Worm (Caenorhabditis elegans) whole organism, late embryonic: ENCODE results near the gene fbxa-102.

Experiments
- K09A11.1 ChIP-seq: sonication (generic microtip); optimal IDR thresholded peaks from 2 replicates; lab custom pipeline; 2017; ENCODE audit warnings: antibody characterized with exemption, mild to moderate bottlenecking, missing genetic modification characterization, missing compliant biosample characterization; ENCODE audit not compliant: insufficient read depth
- T23F11.4 ChIP-seq: fragments of 200-800 bp; sonication (Bioruptor generic); optimal IDR thresholded peaks from 2 replicates; lab custom pipeline; 2018; ENCODE audit warnings: mild to moderate bottlenecking, missing genetic modification characterization, missing compliant biosample characterization
- ahr-1 ChIP-seq: sonication (generic microtip); optimal IDR thresholded peaks from 2 replicates; lab custom pipeline; 2016; ENCODE audit warnings: missing genetic modification characterization, missing compliant biosample characterization
- ceh-19 ChIP-seq: fragments of 200-800 bp; sonication (Bioruptor generic); optimal IDR thresholded peaks from 2 replicates; lab custom pipeline; 2018; ENCODE audit warnings: mild to moderate bottlenecking, missing genetic modification characterization, missing compliant biosample characterization
- ceh-22 ChIP-seq: sonication (generic microtip); optimal IDR thresholded peaks from 2 replicates; lab custom pipeline; 2017; ENCODE audit warnings: missing biosample characterization, missing genetic modification characterization
- ceh-24 ChIP-seq: sonication (generic microtip); optimal IDR thresholded peaks from 2 replicates; lab custom pipeline; 2016; ENCODE audit warnings: mild to moderate bottlenecking, missing genetic modification characterization, missing compliant biosample characterization
- ceh-30 ChIP-seq: fragments of 150-350 bp; optimal IDR thresholded peaks from 2 replicates; lab custom pipeline; 2014; ENCODE audit warnings: missing biosample characterization, missing genetic modification characterization
- ceh-31 ChIP-seq: sonication (generic microtip); optimal IDR thresholded peaks from 2 replicates; lab custom pipeline; 2016; ENCODE audit warnings: missing genetic modification characterization, missing compliant biosample characterization
- ceh-45 ChIP-seq: fragments of 200-800 bp; sonication (Bioruptor generic); IDR thresholded peaks from 2 replicates; pipeline ENCODE4 v1.3.6; 2022; ENCODE audit warnings: missing genetic modification reagents, missing genetic modification characterization, missing compliant biosample characterization
- ceh-9 ChIP-seq: sonication (generic microtip); optimal IDR thresholded peaks from 2 replicates; lab custom pipeline; 2016; ENCODE audit warnings: mild to moderate bottlenecking, missing genetic modification characterization, inconsistent platforms, missing compliant biosample characterization
- che-1 ChIP-seq: sonication (generic microtip); optimal IDR thresholded peaks from 2 replicates; lab custom pipeline; 2016; ENCODE audit warnings: mild to moderate bottlenecking, missing genetic modification characterization, missing compliant biosample characterization
- dve-1 ChIP-seq: sonication (generic microtip); optimal IDR thresholded peaks from 2 replicates; lab custom pipeline; 2017; ENCODE audit warnings: antibody characterized with exemption, mild to moderate bottlenecking, missing genetic modification characterization, missing compliant biosample characterization
- ets-4 ChIP-seq: sonication (generic microtip); optimal IDR thresholded peaks from 2 replicates; lab custom pipeline; 2016; ENCODE audit warnings: missing genetic modification characterization, missing compliant biosample characterization
- eyg-1 ChIP-seq: sonication (generic microtip); optimal IDR thresholded peaks from 2 replicates; lab custom pipeline; 2016; ENCODE audit warnings: missing genotype, missing genetic modification characterization, missing compliant biosample characterization
- gmeb-2 ChIP-seq: sonication (generic microtip); optimal IDR thresholded peaks from 2 replicates; lab custom pipeline; 2016; ENCODE audit warnings: missing genetic modification characterization, inconsistent platforms, missing compliant biosample characterization
- hlh-15 ChIP-seq: sonication (generic microtip); optimal IDR thresholded peaks from 2 replicates; lab custom pipeline; 2016; ENCODE audit warnings: missing genetic modification characterization, missing compliant biosample characterization
- lim-6 ChIP-seq: sonication (generic microtip); optimal IDR thresholded peaks from 2 replicates; lab custom pipeline; 2016; ENCODE audit warnings: missing genetic modification characterization, missing compliant biosample characterization
- npax-4 ChIP-seq: sonication (generic microtip); optimal IDR thresholded peaks from 2 replicates; lab custom pipeline; 2016; ENCODE audit warnings: missing genetic modification characterization, missing compliant biosample characterization
- pag-3 ChIP-seq: sonication (generic microtip); optimal IDR thresholded peaks from 2 replicates; lab custom pipeline; 2016; ENCODE audit warnings: missing compliant biosample characterization, missing genetic modification characterization, borderline replicate concordance
- pat-9 ChIP-seq: fragments of 200-800 bp; sonication (Bioruptor generic); optimal IDR thresholded peaks from 2 replicates; lab custom pipeline; 2018; ENCODE audit warnings: mild to moderate bottlenecking, missing genetic modification characterization, moderate library complexity, missing compliant biosample characterization
- pax-1 ChIP-seq: fragments of 150-350 bp; optimal IDR thresholded peaks from 2 replicates; lab custom pipeline; 2014; ENCODE audit warnings: missing biosample characterization, missing genetic modification characterization
- pha-2 ChIP-seq: sonication (generic microtip); optimal IDR thresholded peaks from 2 replicates; lab custom pipeline; 2017; ENCODE audit warnings: mild to moderate bottlenecking, missing genetic modification characterization, missing compliant biosample characterization
- pha-4 ChIP-seq: fragments of 150-350 bp; optimal IDR thresholded peaks from 2 replicates; lab custom pipeline; 2018; ENCODE audit warnings: missing biosample characterization, missing genetic modification reagents, missing genetic modification characterization
- rnt-1 ChIP-seq: sonication (generic microtip); optimal IDR thresholded peaks from 2 replicates; lab custom pipeline; 2016; ENCODE audit warnings: missing genetic modification characterization, missing compliant biosample characterization
- sdc-2 ChIP-seq: sonication (generic microtip); optimal IDR thresholded peaks from 2 replicates; lab custom pipeline; 2016; ENCODE audit warnings: missing genotype, missing genetic modification characterization, missing compliant biosample characterization
- sox-2 ChIP-seq: fragments of 200-800 bp; sonication (Bioruptor generic); IDR thresholded peaks from 2 replicates; pipeline ENCODE4 v1.3.6; 2022; ENCODE audit warnings: missing genetic modification reagents, missing genetic modification characterization, missing compliant biosample characterization
- ttx-3 ChIP-seq: sonication (generic microtip); optimal IDR thresholded peaks from 2 replicates; lab custom pipeline; 2016; ENCODE audit warnings: missing genetic modification reagents, missing genetic modification characterization, missing compliant biosample characterization
- unc-86 ChIP-seq: sonication (generic microtip); optimal IDR thresholded peaks from 2 replicates; lab custom pipeline; 2016; ENCODE audit warnings: missing genetic modification characterization, missing compliant biosample characterization
- ztf-16 ChIP-seq: sonication (generic microtip); optimal IDR thresholded peaks from 2 replicates; lab custom pipeline; 2017; ENCODE audit warnings: missing genetic modification characterization, missing compliant biosample characterization

The fbxa-102 gene

DNA sequence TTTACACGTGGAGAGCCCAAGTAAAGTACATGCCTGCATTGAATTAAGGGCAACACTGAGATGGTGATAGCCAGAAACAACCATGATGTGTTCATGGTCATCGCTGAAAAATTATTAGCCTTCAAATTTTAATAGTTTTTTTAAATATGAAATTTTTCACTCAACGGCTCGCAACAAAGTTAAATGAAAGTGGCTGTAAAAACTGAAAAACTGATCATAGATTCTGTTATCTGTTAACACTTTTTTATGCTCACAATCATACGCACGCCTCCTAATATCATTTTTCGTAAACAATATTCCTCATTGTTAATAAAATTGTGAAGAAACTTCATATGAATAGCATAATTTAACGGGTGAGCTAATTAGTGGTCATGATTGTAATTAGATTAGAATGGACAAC, 37.8 kb upstream of the fbxa-102 start, which contains the start of gene C18D4.4:
Gene C18D4.4 (minus strand): TSS at position 101 of the 400 bp plus-strand sequence.
- TF ChIP-seq eyg-1 (tag; lab: Kevin White, UChicago) = no peak
- no peak for TF ChIP-seq ceh-24 (tag; lab: Kevin White, UChicago)
- TF ChIP-seq ttx-3 = no peak
- no peak for TF ChIP-seq ceh-31 (tag; lab: Kevin White, UChicago)
- TF ChIP-seq pat-9 (tag; lab: Kevin White, UChicago) = no peak
- no peak for TF ChIP-seq ceh-19 (GFP tag; lab: Kevin White, UChicago)

DNA sequence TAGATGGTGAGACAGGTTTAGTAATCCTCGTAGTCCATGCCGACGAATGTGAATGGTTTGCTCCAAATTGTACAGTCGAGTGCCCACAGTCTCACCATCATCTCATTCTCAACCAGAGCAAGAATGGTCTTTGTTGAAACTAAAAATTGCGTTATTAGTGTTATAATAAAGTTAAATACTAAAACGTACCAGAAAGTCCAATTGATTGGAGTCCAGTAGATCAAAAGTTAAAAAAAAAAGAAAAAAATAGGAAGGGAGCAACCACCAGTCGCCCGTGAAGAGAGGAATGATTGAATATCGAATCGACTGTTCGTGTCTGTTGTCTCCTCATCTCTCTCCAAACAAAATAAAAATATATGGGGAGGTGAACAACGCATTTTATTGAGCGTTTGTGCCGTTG, 36.9 kb upstream of the fbxa-102 start, which contains the start of gene C18D4.12:
Gene C18D4.12 (minus strand): TSS at position 101 of the 400 bp plus-strand sequence.
- no peak for TF ChIP-seq che-1
- no peak for TF ChIP-seq pha-4 (tag; lab: Kevin White, UChicago)
- no peak for TF ChIP-seq pag-3
- no peak for TF ChIP-seq dve-1 (tag; lab: Kevin White, UChicago)
- TF ChIP-seq K09A11.1 (tag; lab: Kevin White, UChicago) = no peak
- no peak for TF ChIP-seq ceh-30 (tag; lab: Kevin White, UChicago)
- no peak for TF ChIP-seq lim-6 (tag; lab: Kevin White, UChicago)
- no peak for TF ChIP-seq ceh-45
- TF ChIP-seq rnt-1 (tag; lab: Kevin White, UChicago) = no peak
- no peak for TF ChIP-seq unc-86 (tag; lab: Kevin White, UChicago)
- TF ChIP-seq, all 69 proteins: peak for 0

ce11 chrV:17527729-17528128, 34.1 kb upstream of the fbxa-102 start, which contains the start of gene srz-90:
TSS of gene srz-90 (plus strand) at chrV:17528029.
- no peak for TF ChIP-seq ceh-9
- TF ChIP-seq ceh-22 (tag; lab: Kevin White, UChicago) = no peak
- TF ChIP-seq pax-1 (tag; lab: Kevin White, UChicago) = no peak
- no peak for TF ChIP-seq dve-1 (tag; lab: Kevin White, UChicago)
- no peak for TF ChIP-seq hlh-15 (tag; lab: Kevin White, UChicago)
- TF ChIP-seq ahr-1 (tag; lab: Kevin White, UChicago) = no peak
- TF ChIP-seq gmeb-2 (tag; lab: Kevin White, UChicago) = no peak
- TF ChIP-seq npax-4 (tag; lab: Kevin White, UChicago) = no peak
- no peak for TF ChIP-seq ceh-24 (tag; lab: Kevin White, UChicago)

DNA sequence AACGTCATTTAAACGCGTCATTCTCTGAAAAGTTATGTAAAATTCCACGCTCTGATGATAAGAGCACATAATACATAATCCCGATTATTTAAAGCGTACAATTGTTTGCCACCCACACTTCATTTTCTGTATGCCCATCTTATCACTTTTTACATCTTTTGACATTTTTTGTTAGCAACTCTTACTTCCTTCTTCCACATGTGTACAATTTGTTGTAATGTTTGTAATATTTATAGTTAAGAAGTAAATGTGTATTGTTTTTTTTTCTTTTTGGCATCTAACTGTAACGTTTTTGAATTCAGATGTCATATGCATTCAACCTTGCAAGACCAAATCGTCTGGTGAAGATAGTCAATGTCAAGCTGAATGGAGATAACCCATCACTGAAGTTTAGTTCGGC, 27.1 kb upstream of the fbxa-102 start, which contains the start of gene fbxa-136:
Gene fbxa-136 (plus strand): TSS at position 301 of the 400 bp plus-strand sequence.
- TF ChIP-seq ceh-24 (tag; lab: Kevin White, UChicago) = no peak
- TF ChIP-seq ets-4 = no peak

DNA sequence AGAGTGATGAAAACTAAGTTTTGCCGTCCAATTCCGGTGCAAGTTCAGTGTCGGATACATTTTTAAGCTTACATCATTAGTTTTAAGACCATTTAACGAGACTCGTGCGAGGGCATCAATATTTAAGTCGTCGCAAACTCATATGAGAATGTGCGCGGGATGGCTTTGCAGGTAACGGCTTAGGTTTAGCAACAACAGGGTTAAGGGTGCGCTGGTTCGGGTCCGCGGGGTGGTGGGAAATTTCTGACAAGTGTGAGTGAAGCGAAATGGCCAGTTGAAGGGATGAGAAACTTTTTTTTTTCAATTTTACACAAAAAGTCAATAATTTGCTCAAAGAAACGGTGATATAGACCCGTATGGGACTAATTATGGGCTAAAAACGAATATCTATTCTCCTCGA, 20.2 kb upstream of the fbxa-102 start:
- TF ChIP-seq ztf-16 (tag; lab: Kevin White, UChicago) (no peak), ceh-19 (GFP tag; lab: Kevin White, UChicago) (no peak), ceh-24 (tag; lab: Kevin White, UChicago) (no peak), pha-2 (tag; lab: Kevin White, UChicago) (no peak), npax-4 (tag; lab: Kevin White, UChicago) (no peak), ceh-30 (tag; lab: Kevin White, UChicago) (no peak), pax-1 (tag; lab: Kevin White, UChicago) (no peak), sdc-2 (tag; lab: Kevin White, UChicago) (no peak), T23F11.4 (GFP tag; lab: Kevin White, UChicago) (no peak), ttx-3 (no peak), gmeb-2 (tag; lab: Kevin White, UChicago) (no peak), sox-2 (no peak), hlh-15 (tag; lab: Kevin White, UChicago) (no peak)

- TF ChIP-seq pag-3 (peak; percentile 78), ttx-3 (no peak)
- TF ChIP-seq, all 69 proteins: peak for 1
Observed at ce11 chrV:17512763-17513162, 19.1 kb upstream of the fbxa-102 start.
